Worm (Caenorhabditis elegans) whole organism, dauer: ENCODE data around the gene prp-3.

ENCODE experiments used
- unc-62 ChIP-seq: sonication (generic microtip); optimal IDR thresholded peaks from 2 replicates; lab custom pipeline; 2017; ENCODE audit warnings: missing biosample characterization, missing genetic modification reagents, missing genetic modification characterization

prp-3 gene

ce11 chrIII:10432104-10432503 lies 4.3 kb upstream of the prp-3 start:
- no peak for TF ChIP-seq unc-62 (GFP tag; lab: Kevin White, UChicago)

- TF ChIP-seq unc-62 (GFP tag; lab: Kevin White, UChicago) = no peak
Observed at ce11 chrIII:10423906-10424305, 3.9 kb downstream of the prp-3 start, which contains the start of gene M03C11.6. Gene M03C11.6, minus strand, starts transcription at chrIII:10424006.

ce11 chrIII:10421680-10422079 lies 6.1 kb downstream of the prp-3 start:
- TF ChIP-seq unc-62 (GFP tag; lab: Kevin White, UChicago) = no peak

- TF ChIP-seq unc-62 (GFP tag; lab: Kevin White, UChicago) = no peak
Observed at ce11 chrIII:10415822-10416221, 12.0 kb downstream of the prp-3 start, which contains the start of gene ymel-1. Gene ymel-1, plus strand, starts transcription at chrIII:10416139.

DNA sequence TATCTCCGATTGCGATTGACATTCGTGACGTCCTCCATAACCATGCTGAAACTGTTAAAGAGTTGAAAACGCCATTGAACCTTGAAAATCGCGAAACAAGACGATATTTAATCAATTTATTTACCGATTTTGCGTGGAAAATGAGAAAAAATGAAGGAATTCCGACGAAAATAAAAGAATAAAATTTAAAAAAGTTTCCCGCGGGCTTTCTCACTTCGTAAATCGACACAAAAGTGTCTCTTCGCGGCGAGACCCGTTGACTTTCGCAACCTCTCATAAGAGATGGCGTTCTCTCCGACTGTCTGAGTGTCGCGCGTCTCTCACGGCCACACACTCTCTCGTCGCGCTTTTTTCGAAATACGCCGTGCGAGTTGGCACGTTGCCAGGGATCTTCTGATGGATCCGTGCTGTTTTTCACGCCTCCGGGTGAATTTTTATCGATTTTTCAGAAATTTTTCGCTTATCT lies 20.6 kb downstream of the prp-3 start, which contains the start of gene hat-1:
TSS of gene hat-1 (minus strand) at position 51 of the 466 bp plus-strand sequence.
- TF ChIP-seq unc-62 (GFP tag; lab: Kevin White, UChicago) = no peak

DNA sequence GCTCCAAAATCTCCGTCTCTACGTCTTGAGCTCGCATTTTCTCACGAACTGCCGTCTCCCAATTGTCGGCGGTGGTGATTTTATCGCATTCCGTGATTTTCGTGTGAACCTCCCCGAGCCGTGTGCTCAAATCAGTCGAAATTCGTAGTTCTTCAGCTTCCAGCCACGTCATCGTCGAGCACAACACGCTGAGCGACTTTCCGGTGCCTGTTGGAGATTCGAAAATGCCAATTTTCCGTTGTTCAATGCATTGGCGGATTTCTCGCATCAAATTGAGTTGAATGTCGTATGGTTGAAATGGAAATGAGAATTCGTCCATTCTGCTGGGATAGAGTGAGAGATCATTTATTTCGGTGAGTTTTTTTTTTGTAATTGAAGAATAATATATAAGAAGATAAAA lies 22.9 kb downstream of the prp-3 start, which contains the start of the genes M03C11.3 and chl-1:
TSS of gene M03C11.3 (plus strand) at position 153 of the 400 bp plus-strand sequence.
TSS of gene chl-1 (minus strand) at position 323 of the 400 bp plus-strand sequence.
- TF ChIP-seq unc-62 (GFP tag; lab: Kevin White, UChicago) = no peak

- no peak for TF ChIP-seq unc-62 (GFP tag; lab: Kevin White, UChicago)
Observed at ce11 chrIII:10398919-10399318, 28.9 kb downstream of the prp-3 start.

DNA sequence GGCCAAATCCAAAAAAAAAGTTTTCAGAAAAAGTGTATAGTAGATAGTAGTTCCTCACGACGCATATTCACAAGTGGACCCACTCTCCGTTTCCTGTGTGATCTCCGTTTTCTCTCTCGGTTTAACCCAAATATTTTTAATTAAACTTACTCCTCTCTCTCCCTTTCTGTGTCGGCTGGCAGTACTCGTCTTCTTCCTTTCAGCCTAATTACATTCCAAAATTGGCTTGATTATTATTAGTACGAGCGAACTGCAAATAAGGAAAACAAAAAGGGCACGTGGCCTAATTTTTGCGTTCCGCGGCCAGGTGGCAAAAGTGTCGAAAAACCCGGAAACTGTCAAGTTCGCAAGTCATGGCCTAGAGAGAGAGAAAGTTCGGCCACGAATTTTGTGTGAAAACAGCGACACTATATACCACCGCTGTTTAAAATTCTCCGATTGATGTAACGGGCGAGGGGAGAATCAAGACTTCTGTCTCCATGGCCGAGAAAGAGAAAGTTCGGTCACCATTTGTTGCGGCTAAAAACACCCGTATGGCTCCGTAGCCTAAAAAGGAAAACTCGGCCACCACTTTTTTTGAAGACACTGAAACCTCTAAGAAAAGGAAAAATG lies 30.8 kb downstream of the prp-3 start:
- no peak for TF ChIP-seq unc-62 (GFP tag; lab: Kevin White, UChicago)

DNA sequence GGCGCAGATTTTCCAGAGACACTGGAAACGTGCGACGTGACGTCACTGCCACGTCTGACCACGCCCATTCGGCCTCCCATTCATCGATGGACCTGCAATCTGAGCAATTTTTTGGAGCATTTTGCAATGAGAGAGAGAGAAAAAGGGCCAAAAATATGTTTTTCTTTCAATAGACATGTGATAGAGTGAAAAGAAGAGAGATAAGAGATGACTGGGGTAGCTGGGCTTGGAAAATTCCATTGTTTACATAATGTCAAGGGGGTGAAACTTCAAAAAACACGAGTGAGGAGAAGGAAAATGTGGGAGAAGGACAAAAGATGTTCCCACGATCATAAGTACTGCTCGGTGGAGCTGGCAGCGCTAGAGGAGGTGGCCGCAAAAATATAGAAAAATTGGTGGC lies 31.8 kb downstream of the prp-3 start, which contains the start of gene M03C11.1:
TSS of gene M03C11.1 (minus strand) at position 101 of the 400 bp plus-strand sequence.
- no peak for TF ChIP-seq unc-62 (GFP tag; lab: Kevin White, UChicago)

- TF ChIP-seq unc-62 (GFP tag; lab: Kevin White, UChicago) = no peak
Observed at ce11 chrIII:10391628-10392027, 36.2 kb downstream of the prp-3 start, which contains the start of gene M03C11.9. Gene M03C11.9, minus strand, starts transcription at chrIII:10391728.

ce11 chrIII:10389608-10390007 lies 38.2 kb downstream of the prp-3 start:
- no peak for TF ChIP-seq unc-62 (GFP tag; lab: Kevin White, UChicago)

ce11 chrIII:10386476-10386875 lies 41.3 kb downstream of the prp-3 start, which contains the start of gene C38H2.3:
Gene C38H2.3, minus strand, starts transcription at chrIII:10386576.
- no peak for TF ChIP-seq unc-62 (GFP tag; lab: Kevin White, UChicago)

DNA sequence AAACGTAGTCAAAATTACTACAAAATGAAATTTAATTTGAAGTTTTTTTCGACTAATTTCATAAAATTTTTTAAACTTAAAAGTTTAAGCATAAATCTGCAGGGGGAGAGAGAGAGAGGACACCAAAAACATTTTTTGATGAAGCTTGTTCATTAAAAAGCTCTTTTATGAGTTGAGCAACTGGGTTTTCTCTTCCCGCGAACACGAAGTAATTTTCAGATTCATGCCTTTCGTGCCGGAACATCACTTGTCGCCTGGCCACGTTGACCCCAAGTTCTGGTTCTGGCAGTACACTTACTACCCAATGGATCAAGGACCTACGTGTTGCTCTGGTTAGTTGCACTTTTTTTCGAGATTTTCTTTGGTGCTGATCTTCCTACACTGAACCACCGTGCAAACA lies 44.0 kb downstream of the prp-3 start:
- TF ChIP-seq unc-62 (GFP tag; lab: Kevin White, UChicago) = no peak

ce11 chrIII:10381473-10381872 lies 46.3 kb downstream of the prp-3 start, which contains the start of gene C38H2.2:
Gene C38H2.2, plus strand, starts transcription at chrIII:10381773.
- no peak for TF ChIP-seq unc-62 (GFP tag; lab: Kevin White, UChicago)

ce11 chrIII:10380640-10381039 lies 47.1 kb downstream of the prp-3 start:
- TF ChIP-seq unc-62 (GFP tag; lab: Kevin White, UChicago) = no peak

ce11 chrIII:10379632-10380031 lies 48.1 kb downstream of the prp-3 start:
- no peak for TF ChIP-seq unc-62 (GFP tag; lab: Kevin White, UChicago)

- TF ChIP-seq unc-62 (GFP tag; lab: Kevin White, UChicago) = no peak
Observed at ce11 chrIII:10378899-10379298, 48.9 kb downstream of the prp-3 start.
